Worm (Caenorhabditis elegans) whole organism, young adult: ENCODE measurements around the gene str-196.

Experiments used
- B0019.2 ChIP-seq: fragments of 200-800 bp; sonication (Bioruptor generic); conservative IDR thresholded peaks from 2 replicates; pipeline ENCODE4 v1.3.6; 2022; ENCODE audit warnings: missing genetic modification reagents, missing genetic modification characterization, missing compliant biosample characterization
- F52B5.7 ChIP-seq: sonication (generic microtip); optimal IDR thresholded peaks from 2 replicates; lab custom pipeline; 2016; ENCODE audit warnings: mild to moderate bottlenecking, missing genetic modification characterization, missing compliant biosample characterization
- K11D2.4 ChIP-seq: fragments of 200-800 bp; sonication (Bioruptor generic); IDR thresholded peaks from 2 replicates; pipeline ENCODE4 v1.3.6; 2022; ENCODE audit warnings: missing genetic modification reagents, missing genetic modification characterization, missing compliant biosample characterization
- Y53G8AR.9 ChIP-seq: fragments of 200-800 bp; sonication (Bioruptor generic); conservative IDR thresholded peaks from 2 replicates; pipeline ENCODE4 v1.3.6; 2022; ENCODE audit warnings: missing genetic modification reagents, missing genetic modification characterization, missing compliant biosample characterization
- Y56A3A.18 ChIP-seq: fragments of 200-800 bp; sonication (Bioruptor generic); IDR thresholded peaks from 2 replicates; pipeline ENCODE4 v1.3.6; 2022; ENCODE audit warnings: missing genetic modification reagents, missing genetic modification characterization, missing compliant biosample characterization
- atf-7 ChIP-seq: sonication (generic microtip); optimal IDR thresholded peaks from 2 replicates; lab custom pipeline; 2017; ENCODE audit warnings: mild to moderate bottlenecking, missing genetic modification characterization, missing compliant biosample characterization
- athp-1 ChIP-seq: sonication (generic microtip); optimal IDR thresholded peaks from 2 replicates; lab custom pipeline; 2017; ENCODE audit warnings: mild to moderate bottlenecking, missing genetic modification characterization, missing compliant biosample characterization
- bed-1 ChIP-seq: fragments of 200-800 bp; sonication (Bioruptor generic); IDR thresholded peaks from 2 replicates; pipeline ENCODE4 v1.3.6; 2022; ENCODE audit warnings: missing genetic modification reagents, missing genetic modification characterization, missing compliant biosample characterization
- ccch-3 ChIP-seq: fragments of 200-800 bp; sonication (Bioruptor generic); optimal IDR thresholded peaks from 2 replicates; lab custom pipeline; 2018; ENCODE audit warnings: mild to moderate bottlenecking, missing genetic modification characterization, missing compliant biosample characterization
- cebp-1 ChIP-seq, 2 experiments: fragments of 200-800 bp in 1 of 2; sonication (Bioruptor generic) in 1 of 2; sonication (generic microtip) in 1 of 2; IDR thresholded peaks in 1 of 2; optimal IDR thresholded peaks in 1 of 2; 2 replicates each; pipeline versions ENCODE4 v1.3.6 to Lab custom; 2017 to 2022; ENCODE audit warnings: missing compliant biosample characterization in 2 of 2, missing genetic modification characterization in 2 of 2, mild to moderate bottlenecking in 1 of 2, missing genetic modification reagents in 1 of 2, moderate library complexity in 1 of 2
- ceh-27 ChIP-seq: fragments of 200-800 bp; sonication (Bioruptor generic); optimal IDR thresholded peaks from 2 replicates; lab custom pipeline; 2018; ENCODE audit warnings: mild to moderate bottlenecking, missing genetic modification characterization, moderate library complexity, missing compliant biosample characterization
- chd-7 ChIP-seq: sonication (generic microtip); optimal IDR thresholded peaks from 2 replicates; lab custom pipeline; 2016; ENCODE audit warnings: mild to moderate bottlenecking, missing genetic modification characterization, moderate library complexity, missing compliant biosample characterization
- dpl-1 ChIP-seq: fragments of 150-350 bp; optimal IDR thresholded peaks from 2 replicates; lab custom pipeline; 2014; ENCODE audit warnings: missing biosample characterization, missing genetic modification reagents, missing genetic modification characterization
- efl-1 ChIP-seq: fragments of 150-350 bp; optimal IDR thresholded peaks from 2 replicates; lab custom pipeline; 2014; ENCODE audit warnings: missing biosample characterization, missing genetic modification reagents, missing genetic modification characterization
- ets-4 ChIP-seq: fragments of 200-800 bp; sonication (Bioruptor generic); optimal IDR thresholded peaks from 2 replicates; lab custom pipeline; 2018; ENCODE audit warnings: mild to moderate bottlenecking, missing genetic modification characterization, missing compliant biosample characterization
- hlh-26 ChIP-seq: fragments of 200-800 bp; sonication (Bioruptor generic); conservative IDR thresholded peaks from 2 replicates; pipeline ENCODE4 v1.3.6; 2022; ENCODE audit warnings: missing genetic modification reagents, missing genetic modification characterization, missing compliant biosample characterization
- hmg-1.2 ChIP-seq: fragments of 200-800 bp; sonication (Bioruptor generic); IDR thresholded peaks from 2 replicates; pipeline ENCODE4 v1.3.6; 2022; ENCODE audit warnings: missing genetic modification reagents, missing genetic modification characterization, missing compliant biosample characterization
- hrde-1 ChIP-seq: sonication (generic microtip); optimal IDR thresholded peaks from 2 replicates; lab custom pipeline; 2016; ENCODE audit warnings: missing genetic modification characterization, mild to moderate bottlenecking, missing compliant biosample characterization, moderate library complexity, missing genotype, missing genetic modification reagents, borderline replicate concordance
- let-526 ChIP-seq: fragments of 200-800 bp; sonication (Bioruptor generic); IDR thresholded peaks from 2 replicates; pipeline ENCODE4 v1.3.6; 2022; ENCODE audit warnings: missing genetic modification reagents, missing genetic modification characterization, missing compliant biosample characterization
- lin-35 ChIP-seq, 3 experiments: fragments of 150-350 bp in 2 of 3; sonication (generic microtip) in 1 of 3; optimal IDR thresholded peaks; 2 replicates each; lab custom pipeline; 2014 to 2018; ENCODE audit warnings: missing biosample characterization in 3 of 3, missing genetic modification characterization in 3 of 3, missing genetic modification reagents in 3 of 3
- lir-1 ChIP-seq: fragments of 200-800 bp; sonication (Bioruptor generic); conservative IDR thresholded peaks from 2 replicates; pipeline ENCODE4 v1.3.6; 2022; ENCODE audit warnings: missing genetic modification reagents, missing genetic modification characterization, missing compliant biosample characterization
- madf-6 ChIP-seq: fragments of 200-800 bp; sonication (Bioruptor generic); IDR thresholded peaks from 2 replicates; pipeline ENCODE4 v1.3.6; 2022; ENCODE audit warnings: missing genetic modification reagents, missing genetic modification characterization, missing compliant biosample characterization
- mes-4 ChIP-seq: sonication (generic microtip); optimal IDR thresholded peaks from 2 replicates; lab custom pipeline; 2016; ENCODE audit warnings: missing genotype, missing genetic modification characterization, missing compliant biosample characterization
- nhr-80 ChIP-seq: sonication (generic microtip); optimal IDR thresholded peaks from 2 replicates; lab custom pipeline; 2016; ENCODE audit warnings: missing genetic modification characterization, missing compliant biosample characterization
- snpc-1.1 ChIP-seq: sonication (generic microtip); optimal IDR thresholded peaks from 2 replicates; lab custom pipeline; 2017; ENCODE audit warnings: missing genetic modification characterization, mild to moderate bottlenecking, missing compliant biosample characterization, antibody characterized with exemption, moderate library complexity, missing genotype, missing genetic modification reagents; ENCODE audit not compliant: insufficient read depth
- somi-1 ChIP-seq: fragments of 200-800 bp; sonication (Bioruptor generic); optimal IDR thresholded peaks from 2 replicates; lab custom pipeline; 2018; ENCODE audit warnings: mild to moderate bottlenecking, missing genetic modification characterization, missing compliant biosample characterization
- unc-130 ChIP-seq: sonication (generic microtip); optimal IDR thresholded peaks from 2 replicates; lab custom pipeline; 2016; ENCODE audit warnings: missing genetic modification reagents, missing genetic modification characterization, missing compliant biosample characterization
- xnd-1 ChIP-seq: sonication (generic microtip); optimal IDR thresholded peaks from 2 replicates; lab custom pipeline; 2016; ENCODE audit warnings: missing genotype, missing genetic modification reagents, missing genetic modification characterization, missing compliant biosample characterization
- ztf-22 ChIP-seq: fragments of 200-800 bp; sonication (Bioruptor generic); optimal IDR thresholded peaks from 2 replicates; lab custom pipeline; 2018; ENCODE audit warnings: mild to moderate bottlenecking, missing genetic modification characterization, moderate library complexity, missing compliant biosample characterization
- ztf-25 ChIP-seq: fragments of 200-800 bp; sonication (Bioruptor generic); IDR thresholded peaks from 2 replicates; pipeline ENCODE4 v1.3.6; 2022; ENCODE audit warnings: missing genetic modification reagents, missing genetic modification characterization, missing compliant biosample characterization
- ztf-28 ChIP-seq: fragments of 200-800 bp; sonication (Bioruptor generic); IDR thresholded peaks from 2 replicates; pipeline ENCODE4 v1.3.6; 2022; ENCODE audit warnings: missing genetic modification reagents, missing genetic modification characterization, missing compliant biosample characterization
- ztf-6 ChIP-seq: fragments of 200-800 bp; sonication (Bioruptor generic); IDR thresholded peaks from 2 replicates; pipeline ENCODE4 v1.3.6; 2022; ENCODE audit warnings: missing genetic modification reagents, missing genetic modification characterization, missing compliant biosample characterization

The str-196 gene

ce11 chrV:467507-467906 is 24.0 kb upstream of the str-196 start:
- TF ChIP-seq ztf-22, result no peak
- TF ChIP-seq B0019.2 (GFP tag; lab: Robert Waterston, UW), result no peak
- no peak for TF ChIP-seq xnd-1 (tag; lab: Kevin White, UChicago)
- no peak for TF ChIP-seq chd-7 (tag; lab: Kevin White, UChicago)
- no peak for TF ChIP-seq cebp-1 (GFP tag; IDR thresholded peaks at IDR 0.05; lab: Robert Waterston, UW)
- TF ChIP-seq cebp-1 (tag; optimal IDR thresholded peaks at IDR 0.05; lab: Kevin White, UChicago), result no peak
- TF ChIP-seq efl-1 (GFP tag; lab: Kevin White, UChicago), result no peak
- no peak for TF ChIP-seq lin-35 (GFP tag; optimal IDR thresholded peaks at IDR 0.05; lab: Kevin White, UChicago)
- TF ChIP-seq dpl-1 (GFP tag; lab: Kevin White, UChicago), result no peak
- no peak for TF ChIP-seq madf-6 (GFP tag; lab: Robert Waterston, UW)
- no peak for TF ChIP-seq ztf-28 (GFP tag; lab: Robert Waterston, UW)
- TF ChIP-seq mes-4, result no peak
- no peak for TF ChIP-seq bed-1

DNA sequence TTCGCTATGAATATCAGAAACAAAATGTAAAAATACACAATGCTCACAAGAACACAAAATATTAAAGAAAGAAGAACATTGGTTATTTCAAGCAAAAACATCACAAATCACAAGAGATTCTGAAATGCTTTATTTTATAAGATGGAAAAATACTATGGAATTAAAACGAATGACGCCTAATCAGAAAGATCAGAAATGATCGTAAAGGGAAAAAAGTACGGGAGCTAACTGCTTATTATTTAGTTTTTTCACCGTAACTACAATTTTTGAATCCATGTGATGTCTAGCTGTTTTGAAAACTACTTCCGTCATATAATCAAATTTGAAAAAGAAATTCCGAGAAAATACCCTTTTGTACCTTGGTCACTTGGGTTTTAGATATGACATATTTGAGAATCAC is 23.1 kb upstream of the str-196 start, which contains the start of gene srbc-57:
srbc-57 (minus strand) TSS at position 101 of the 400 bp plus-strand sequence.
- TF ChIP-seq chd-7 (tag; lab: Kevin White, UChicago) (no peak), athp-1 (tag; lab: Kevin White, UChicago) (no peak), hlh-26 (GFP tag; lab: Robert Waterston, UW) (no peak), hrde-1 (tag; lab: Kevin White, UChicago) (no peak), ztf-25 (GFP tag; lab: Robert Waterston, UW) (no peak), ets-4 (GFP tag; lab: Kevin White, UChicago) (no peak), snpc-1.1 (no peak)

ce11 chrV:472589-472988 is 18.9 kb upstream of the str-196 start, which contains the start of gene srt-31:
srt-31 (plus strand) TSS chrV:472889.
- TF ChIP-seq lir-1 (GFP tag; lab: Robert Waterston, UW) (no peak), Y53G8AR.9 (GFP tag; lab: Robert Waterston, UW) (no peak), K11D2.4 (GFP tag; lab: Robert Waterston, UW) (no peak), somi-1 (GFP tag; lab: Kevin White, UChicago) (no peak), ccch-3 (GFP tag; lab: Kevin White, UChicago) (no peak), unc-130 (GFP tag; lab: Kevin White, UChicago) (no peak), ztf-22 (no peak), atf-7 (tag; lab: Kevin White, UChicago) (no peak), ceh-27 (GFP tag; lab: Kevin White, UChicago) (no peak), ztf-6 (GFP tag; lab: Robert Waterston, UW) (no peak), hmg-1.2 (GFP tag; lab: Robert Waterston, UW) (no peak), let-526 (GFP tag; lab: Robert Waterston, UW) (no peak), F52B5.7 (tag; lab: Kevin White, UChicago) (no peak)

DNA sequence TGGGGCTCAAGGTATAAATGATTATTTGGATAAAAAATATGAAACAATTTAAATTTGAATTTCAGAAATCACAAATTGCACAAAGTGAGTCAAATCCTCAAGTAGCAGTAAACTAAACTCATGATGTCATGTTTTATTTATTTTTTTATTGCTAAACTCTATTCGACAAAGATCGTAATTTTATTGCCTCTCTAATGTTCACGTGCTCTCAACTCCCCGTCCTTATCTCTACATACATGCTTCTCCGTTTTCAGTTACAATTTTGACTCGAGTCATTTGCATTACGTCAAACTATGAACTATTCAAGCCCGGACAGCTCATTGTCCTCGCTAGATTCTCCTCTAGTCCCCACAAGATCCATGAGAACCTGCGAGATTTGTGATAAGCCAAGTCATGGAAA is 17.0 kb upstream of the str-196 start, which contains the start of gene nhr-99:
nhr-99 (plus strand) TSS at position 263 of the 400 bp plus-strand sequence.
- TF ChIP-seq Y56A3A.18 (GFP tag; lab: Robert Waterston, UW) (no peak), nhr-80 (tag; lab: Kevin White, UChicago) (peak; percentile 59), snpc-1.1 (no peak), atf-7 (tag; lab: Kevin White, UChicago) (peak; percentile 46)
